Worm (Caenorhabditis elegans): Measurements from ENCODE around the gene col-122.

ce11 chrIV:9563529-9564376 lies 574 bp downstream of the col-122 start:
- TF ChIP-seq nhr-28 (tag; optimal IDR thresholded peaks at IDR 0.05) (no peak), elt-3 (tag; optimal IDR thresholded peaks at IDR 0.05) (no peak)
